Worm (Caenorhabditis elegans) whole organism, L4/young adult: Measurements from ENCODE around the gene F21D5.4.

ENCODE experiments used
- W03F9.2 ChIP-seq: fragments of 150-350 bp; optimal IDR thresholded peaks from 2 replicates; lab custom pipeline; 2014; ENCODE audit warnings: missing biosample characterization, missing genetic modification characterization
- him-1 ChIP-seq: sonication (generic microtip); optimal IDR thresholded peaks from 2 replicates; lab custom pipeline; 2016; ENCODE audit warnings: missing genotype, missing genetic modification reagents, missing genetic modification characterization, missing compliant biosample characterization

DNA sequence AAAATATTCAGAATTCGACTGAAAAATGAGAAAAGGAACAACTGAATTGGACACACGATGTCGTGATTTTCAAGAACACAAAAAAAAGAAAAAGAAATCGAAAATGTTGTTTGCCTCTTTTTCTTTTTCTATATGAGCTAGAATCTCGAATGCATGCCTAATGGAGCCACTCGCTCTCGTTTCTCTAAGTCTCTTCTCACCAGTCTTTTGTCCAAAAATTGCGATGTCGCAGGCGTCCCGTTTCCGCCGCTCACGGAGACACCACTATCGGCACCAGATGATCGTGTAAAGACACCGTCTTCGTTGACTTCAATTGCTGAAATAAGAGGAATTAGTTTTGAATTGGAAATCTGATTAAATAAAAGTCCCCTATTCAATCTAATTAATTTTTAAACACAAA lies 20.7 kb downstream of the F21D5.4 start:
- no peak for TF ChIP-seq him-1 (tag; lab: Kevin White, UChicago)
- no peak for TF ChIP-seq W03F9.2 (tag; lab: Kevin White, UChicago)
